Worm (Caenorhabditis elegans): Measurements from ENCODE around the gene hint-3.

ce11 chrV:7785117-7785516 lies 24.8 kb downstream of the hint-3 start, which contains the start of gene C26F1.1:
- no peak for TF ChIP-seq him-1 (tag; optimal IDR thresholded peaks at IDR 0.05)
- TF ChIP-seq W03F9.2 (tag; optimal IDR thresholded peaks at IDR 0.05), result no peak
- TF ChIP-seq dao-5 (tag; optimal IDR thresholded peaks at IDR 0.05), result no peak

All from whole organism, L4/young adult.